Fruit fly (Drosophila melanogaster) whole organism, adult: Measurements from ENCODE around the gene CCDC53.

Experiments
- CG11617 ChIP-seq: fragments of 200-800 bp; sonication (Bioruptor generic); optimal IDR thresholded peaks from 2 replicates; lab custom pipeline; 2017; ENCODE audit warnings: mild to moderate bottlenecking, missing biosample characterization, missing genetic modification reagents, missing genetic modification characterization
- CG12768 ChIP-seq: fragments of 200-800 bp; sonication (Bioruptor generic); optimal IDR thresholded peaks from 2 replicates; lab custom pipeline; 2017; ENCODE audit warnings: missing biosample characterization, missing genetic modification characterization, mild to moderate bottlenecking, moderate library complexity, missing genetic modification reagents
- CG14711 ChIP-seq: fragments of 200-800 bp; sonication (Bioruptor generic); optimal IDR thresholded peaks from 2 replicates; lab custom pipeline; 2018; ENCODE audit warnings: missing biosample characterization, mild to moderate bottlenecking, missing genetic modification characterization, moderate library complexity
- CG1620 ChIP-seq: fragments of 200-800 bp; sonication (Bioruptor generic); optimal IDR thresholded peaks from 2 replicates; lab custom pipeline; 2016; ENCODE audit warnings: missing biosample characterization, missing genetic modification characterization
- CG33017 ChIP-seq: fragments of 200-800 bp; sonication (Bioruptor generic); optimal IDR thresholded peaks from 2 replicates; lab custom pipeline; 2018; ENCODE audit warnings: missing biosample characterization, mild to moderate bottlenecking, missing genetic modification characterization, moderate library complexity
- CG5204 ChIP-seq: fragments of 200-800 bp; sonication (Bioruptor generic); optimal IDR thresholded peaks from 2 replicates; lab custom pipeline; 2016; ENCODE audit warnings: missing biosample characterization, missing genetic modification characterization
- CG7045 ChIP-seq: fragments of 200-800 bp; sonication (Bioruptor generic); optimal IDR thresholded peaks from 2 replicates; lab custom pipeline; 2017; ENCODE audit warnings: missing biosample characterization, mild to moderate bottlenecking, missing genetic modification characterization
- CG7101 ChIP-seq: fragments of 200-800 bp; sonication (Bioruptor generic); optimal IDR thresholded peaks from 2 replicates; lab custom pipeline; 2018; ENCODE audit warnings: missing biosample characterization, mild to moderate bottlenecking, missing genetic modification characterization, moderate library complexity
- Clk ChIP-seq: fragments of 200-800 bp; sonication (Bioruptor generic); optimal IDR thresholded peaks from 2 replicates; lab custom pipeline; 2017; ENCODE audit warnings: missing biosample characterization, missing genetic modification characterization
- Crg-1 ChIP-seq: fragments of 200-800 bp; sonication (Bioruptor generic); optimal IDR thresholded peaks from 2 replicates; lab custom pipeline; 2016; ENCODE audit warnings: missing biosample characterization, missing genetic modification characterization
- Hr96 ChIP-seq: fragments of 200-800 bp; sonication (Bioruptor generic); optimal IDR thresholded peaks from 2 replicates; lab custom pipeline; 2016; ENCODE audit warnings: missing biosample characterization, missing genetic modification characterization
- Mnt ChIP-seq: fragments of 200-800 bp; sonication (Bioruptor generic); optimal IDR thresholded peaks from 2 replicates; lab custom pipeline; 2016; ENCODE audit warnings: missing biosample characterization, mild to moderate bottlenecking, missing genetic modification characterization
- bab1 ChIP-seq: fragments of 200-800 bp; sonication (Bioruptor generic); optimal IDR thresholded peaks from 3 replicates; lab custom pipeline; 2019; ENCODE audit warnings: missing biosample characterization, mild to moderate bottlenecking, missing genetic modification characterization, moderate library complexity
- cic ChIP-seq: fragments of 200-800 bp; sonication (Bioruptor generic); optimal IDR thresholded peaks from 2 replicates; lab custom pipeline; 2017; ENCODE audit warnings: missing biosample characterization, mild to moderate bottlenecking, missing genetic modification characterization, moderate library complexity
- cnc ChIP-seq, 2 experiments: fragments of >200 bp; optimal IDR thresholded peaks; 2 replicates each; lab custom pipeline; 2017
- kay ChIP-seq: fragments of 200-800 bp; sonication (Bioruptor generic); peaks from one replicate; lab custom pipeline; 2016; ENCODE audit warnings: missing biosample characterization, missing genetic modification characterization, borderline replicate concordance
- ovo ChIP-seq: fragments of 200-800 bp; sonication (Bioruptor generic); optimal IDR thresholded peaks from 2 replicates; lab custom pipeline; 2016; ENCODE audit warnings: missing biosample characterization, missing genetic modification characterization
- pad ChIP-seq: fragments of 200-800 bp; sonication (Bioruptor generic); optimal IDR thresholded peaks from 3 replicates; lab custom pipeline; 2017; ENCODE audit warnings: missing biosample characterization, missing genetic modification characterization, mild to moderate bottlenecking, moderate library complexity, missing genetic modification reagents
- tj ChIP-seq: fragments of 200-800 bp; sonication (Bioruptor generic); optimal IDR thresholded peaks from 3 replicates; lab custom pipeline; 2017; ENCODE audit warnings: missing biosample characterization, mild to moderate bottlenecking, missing genetic modification characterization, moderate library complexity
- toe ChIP-seq: fragments of 200-800 bp; sonication (Bioruptor generic); optimal IDR thresholded peaks from 2 replicates; lab custom pipeline; 2016; ENCODE audit warnings: missing biosample characterization, missing genetic modification characterization

CCDC53 gene

dm6 chr2L:8082692-8083412, 41.9 kb downstream of the CCDC53 start, which contains the start of gene Mcr:
TSS of gene Mcr (minus strand) at chr2L:8082982.
- peak; percentile 42 for TF ChIP-seq bab1
- peak; percentile 33 for TF ChIP-seq pad (GFP tag; lab: Kevin White, UChicago)
- TF ChIP-seq tj: peak; percentile 4
- TF ChIP-seq CG12768 (GFP tag; lab: Kevin White, UChicago): no peak
- no peak for TF ChIP-seq toe (GFP tag; lab: Kevin White, UChicago)

- TF ChIP-seq CG5204 (no peak), CG14711 (tag; lab: Kevin White, UChicago) (no peak), pad (GFP tag; lab: Kevin White, UChicago) (no peak), CG7101 (no peak)
Observed at dm6 chr2L:8083413-8083426, 42.3 kb downstream of the CCDC53 start, which contains the start of gene Bsg. TSS of gene Bsg (plus strand) at chr2L:8083420.

dm6 chr2L:8083427-8084295, 42.8 kb downstream of the CCDC53 start:
- TF ChIP-seq Crg-1 (GFP tag; lab: Kevin White, UChicago): no peak
- no peak for TF ChIP-seq CG1620 (GFP tag; lab: Kevin White, UChicago)
- no peak for TF ChIP-seq CG7045
- peak; percentile 68 for TF ChIP-seq cic (GFP tag; lab: Kevin White, UChicago)
- no peak for TF ChIP-seq CG12768 (GFP tag; lab: Kevin White, UChicago)
- peak; percentile 33 for TF ChIP-seq kay (GFP tag; lab: Kevin White, UChicago)
- TF ChIP-seq CG33017 (tag; lab: Kevin White, UChicago): peak; percentile 25
- TF ChIP-seq Mnt (GFP tag; lab: Kevin White, UChicago): peak; percentile 58
- peak; percentile 98 for TF ChIP-seq CG14711 (tag; lab: Kevin White, UChicago)
- no peak for TF ChIP-seq cnc (optimal IDR thresholded peaks at IDR 0.05; lab: Kevin White, UChicago)
- TF ChIP-seq Clk: no peak
- no peak for TF ChIP-seq ovo (GFP tag; lab: Kevin White, UChicago)
- TF ChIP-seq bab1: peak; percentile 62
- TF ChIP-seq pad (GFP tag; lab: Kevin White, UChicago): no peak
- TF ChIP-seq toe (GFP tag; lab: Kevin White, UChicago): no peak
- no peak for TF ChIP-seq tj
- no peak for TF ChIP-seq CG11617 (GFP tag; lab: Kevin White, UChicago)
- no peak for TF ChIP-seq Hr96 (GFP tag; lab: Kevin White, UChicago)
- TF ChIP-seq CG7101: peak; percentile 20
- TF ChIP-seq CG5204: no peak

- TF ChIP-seq CG5204: no peak
- TF ChIP-seq bab1: no peak
- peak; percentile 79 for TF ChIP-seq pad (GFP tag; lab: Kevin White, UChicago)
- TF ChIP-seq Mnt (GFP tag; lab: Kevin White, UChicago): no peak
- peak; percentile 15 for TF ChIP-seq Clk
- TF ChIP-seq cic (GFP tag; lab: Kevin White, UChicago): no peak
Observed at dm6 chr2L:8084349-8085203, 43.7 kb downstream of the CCDC53 start.

- TF ChIP-seq CG7045 (no peak), toe (GFP tag; lab: Kevin White, UChicago) (no peak), CG1620 (GFP tag; lab: Kevin White, UChicago) (no peak), CG33017 (tag; lab: Kevin White, UChicago) (no peak), Mnt (GFP tag; lab: Kevin White, UChicago) (no peak), ovo (GFP tag; lab: Kevin White, UChicago) (no peak), CG5204 (no peak), cnc (optimal IDR thresholded peaks at IDR 0.05; lab: Kevin White, UChicago) (no peak), bab1 (no peak), Clk (no peak), cic (GFP tag; lab: Kevin White, UChicago) (no peak), Crg-1 (GFP tag; lab: Kevin White, UChicago) (no peak), Hr96 (GFP tag; lab: Kevin White, UChicago) (no peak)
Observed at dm6 chr2L:8085466-8086164, 44.7 kb downstream of the CCDC53 start.

- TF ChIP-seq CG11617 (GFP tag; lab: Kevin White, UChicago): peak; percentile 55
- TF ChIP-seq Hr96 (GFP tag; lab: Kevin White, UChicago): no peak
- TF ChIP-seq cic (GFP tag; lab: Kevin White, UChicago): peak; percentile 21
- TF ChIP-seq pad (GFP tag; lab: Kevin White, UChicago): no peak
- TF ChIP-seq Clk: peak; percentile 18
- TF ChIP-seq CG7045: peak; percentile 21
- TF ChIP-seq Mnt (GFP tag; lab: Kevin White, UChicago): peak; percentile 27
- TF ChIP-seq CG33017 (tag; lab: Kevin White, UChicago): peak; percentile 48
- peak; percentile 52 for TF ChIP-seq CG12768 (GFP tag; lab: Kevin White, UChicago)
- no peak for TF ChIP-seq bab1
- TF ChIP-seq ovo (GFP tag; lab: Kevin White, UChicago): no peak
- no peak for TF ChIP-seq Crg-1 (GFP tag; lab: Kevin White, UChicago)
- TF ChIP-seq tj: peak; percentile 2
- no peak for TF ChIP-seq toe (GFP tag; lab: Kevin White, UChicago)
- peak; percentile 25 for TF ChIP-seq CG14711 (tag; lab: Kevin White, UChicago)
- TF ChIP-seq cnc (optimal IDR thresholded peaks at IDR 0.05; lab: Kevin White, UChicago): no peak
- TF ChIP-seq kay (GFP tag; lab: Kevin White, UChicago): peak; percentile 93
- peak; percentile 38 for TF ChIP-seq CG7101
- TF ChIP-seq CG1620 (GFP tag; lab: Kevin White, UChicago): no peak
- no peak for TF ChIP-seq CG5204
Observed at dm6 chr2L:8086736-8087467, 46.0 kb downstream of the CCDC53 start.
